Fruit fly (Drosophila melanogaster) whole organism, adult: ENCODE measurements around the gene ash1.

Experiments
- CG11617 ChIP-seq: fragments of 200-800 bp; sonication (Bioruptor generic); optimal IDR thresholded peaks from 2 replicates; lab custom pipeline; 2017; ENCODE audit warnings: mild to moderate bottlenecking, missing biosample characterization, missing genetic modification reagents, missing genetic modification characterization
- CG1620 ChIP-seq: fragments of 200-800 bp; sonication (Bioruptor generic); optimal IDR thresholded peaks from 2 replicates; lab custom pipeline; 2016; ENCODE audit warnings: missing biosample characterization, missing genetic modification characterization
- CG33017 ChIP-seq: fragments of 200-800 bp; sonication (Bioruptor generic); optimal IDR thresholded peaks from 2 replicates; lab custom pipeline; 2018; ENCODE audit warnings: missing biosample characterization, mild to moderate bottlenecking, missing genetic modification characterization, moderate library complexity
- CG5204 ChIP-seq: fragments of 200-800 bp; sonication (Bioruptor generic); optimal IDR thresholded peaks from 2 replicates; lab custom pipeline; 2016; ENCODE audit warnings: missing biosample characterization, missing genetic modification characterization
- CG7101 ChIP-seq: fragments of 200-800 bp; sonication (Bioruptor generic); optimal IDR thresholded peaks from 2 replicates; lab custom pipeline; 2018; ENCODE audit warnings: missing biosample characterization, mild to moderate bottlenecking, missing genetic modification characterization, moderate library complexity
- Clk ChIP-seq: fragments of 200-800 bp; sonication (Bioruptor generic); optimal IDR thresholded peaks from 2 replicates; lab custom pipeline; 2017; ENCODE audit warnings: missing biosample characterization, missing genetic modification characterization
- Crg-1 ChIP-seq: fragments of 200-800 bp; sonication (Bioruptor generic); optimal IDR thresholded peaks from 2 replicates; lab custom pipeline; 2016; ENCODE audit warnings: missing biosample characterization, missing genetic modification characterization
- kay ChIP-seq: fragments of 200-800 bp; sonication (Bioruptor generic); peaks from one replicate; lab custom pipeline; 2016; ENCODE audit warnings: missing biosample characterization, missing genetic modification characterization, borderline replicate concordance
- ovo ChIP-seq: fragments of 200-800 bp; sonication (Bioruptor generic); optimal IDR thresholded peaks from 2 replicates; lab custom pipeline; 2016; ENCODE audit warnings: missing biosample characterization, missing genetic modification characterization
- pad ChIP-seq: fragments of 200-800 bp; sonication (Bioruptor generic); optimal IDR thresholded peaks from 3 replicates; lab custom pipeline; 2017; ENCODE audit warnings: missing biosample characterization, missing genetic modification characterization, mild to moderate bottlenecking, moderate library complexity, missing genetic modification reagents
- tj ChIP-seq: fragments of 200-800 bp; sonication (Bioruptor generic); optimal IDR thresholded peaks from 3 replicates; lab custom pipeline; 2017; ENCODE audit warnings: missing biosample characterization, mild to moderate bottlenecking, missing genetic modification characterization, moderate library complexity
- toe ChIP-seq: fragments of 200-800 bp; sonication (Bioruptor generic); optimal IDR thresholded peaks from 2 replicates; lab custom pipeline; 2016; ENCODE audit warnings: missing biosample characterization, missing genetic modification characterization

- TF ChIP-seq ovo (no peak), kay (GFP tag; lab: Kevin White, UChicago) (no peak), CG11617 (no peak), CG7101 (tag; lab: Kevin White, UChicago) (no peak), tj (GFP tag; lab: Kevin White, UChicago) (no peak), CG5204 (GFP tag; lab: Kevin White, UChicago) (no peak), Crg-1 (GFP tag; lab: Kevin White, UChicago) (no peak), pad (GFP tag; lab: Kevin White, UChicago) (no peak), CG33017 (tag; lab: Kevin White, UChicago) (no peak), toe (GFP tag; lab: Kevin White, UChicago) (no peak), Clk (GFP tag; lab: Kevin White, UChicago) (no peak), CG1620 (GFP tag; lab: Kevin White, UChicago) (no peak)
Measured at dm6 chr3L:19569407-19569806, 29.1 kb downstream of the ash1 start.
